Fruit fly (Drosophila melanogaster): Measurements from ENCODE around the gene CG33645.

DNA sequence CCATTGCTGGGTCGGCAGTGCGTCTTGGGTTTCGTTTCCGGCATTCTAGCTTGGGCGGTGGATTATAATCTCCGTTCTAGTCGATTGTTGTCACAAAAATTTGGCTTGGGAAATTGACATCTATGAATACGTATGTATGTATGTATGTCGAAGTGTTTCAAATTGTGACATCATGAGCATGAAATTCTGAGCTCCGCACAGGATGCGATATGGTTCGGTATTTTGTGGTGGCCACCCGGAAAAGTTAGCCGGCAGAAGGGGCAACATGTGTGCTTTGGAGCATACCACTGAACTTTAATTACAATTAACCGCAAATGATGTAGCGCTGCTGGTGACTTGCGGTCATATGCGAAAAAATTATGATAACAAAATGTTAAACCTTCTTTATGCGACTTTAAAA, 3.1 kb downstream of the CG33645 start, which contains the start of gene CG15638:
- no peak for TF ChIP-seq ranshi (GFP tag; IDR thresholded peaks at IDR 0.05)
- TF ChIP-seq CG31441 (GFP tag; IDR thresholded peaks at IDR 0.05), result no peak
- no peak for TF ChIP-seq hth (optimal IDR thresholded peaks at IDR 0.05)
- TF ChIP-seq Trl (optimal IDR thresholded peaks at IDR 0.05), result no peak
- no peak for TF ChIP-seq Trl (GFP tag; optimal IDR thresholded peaks at IDR 0.05)
- TF ChIP-seq Gsc (GFP tag; IDR thresholded peaks at IDR 0.05), result no peak
- TF ChIP-seq slbo (GFP tag; IDR thresholded peaks at IDR 0.05), result no peak
- TF ChIP-seq fru (optimal IDR thresholded peaks at IDR 0.05), result no peak
